Fruit fly (Drosophila melanogaster) whole organism, prepupa: ENCODE measurements around the gene dhd.

Source experiments
- CG10631 ChIP-seq: fragments of 200-800 bp; sonication (Bioruptor generic); optimal IDR thresholded peaks from 2 replicates; lab custom pipeline; 2016; ENCODE audit warnings: missing biosample characterization, missing genetic modification characterization
- cyc ChIP-seq: fragments of 200-800 bp; sonication (Bioruptor generic); optimal IDR thresholded peaks from 3 replicates; lab custom pipeline; 2016; ENCODE audit warnings: missing biosample characterization, missing genetic modification characterization
- dsx ChIP-seq: fragments of 200-800 bp; optimal IDR thresholded peaks from 3 replicates; lab custom pipeline; 2019; ENCODE audit warnings: missing biosample characterization, mild to moderate bottlenecking, missing genetic modification characterization, moderate library complexity; ENCODE audit not compliant: poor library complexity, severe bottlenecking
- fkh ChIP-seq: fragments of 200-800 bp; sonication (Bioruptor generic); optimal IDR thresholded peaks from 3 replicates; lab custom pipeline; 2017; ENCODE audit warnings: missing biosample characterization, mild to moderate bottlenecking, missing genetic modification characterization, moderate library complexity
- net ChIP-seq: fragments of 200-800 bp; sonication (Bioruptor generic); optimal IDR thresholded peaks from 3 replicates; lab custom pipeline; 2016; ENCODE audit warnings: missing biosample characterization, missing genetic modification characterization
- ss ChIP-seq, 2 experiments: fragments of 200-800 bp; sonication (Bioruptor generic); optimal IDR thresholded peaks; 2 replicates in 1 of 2; 3 replicates in 1 of 2; lab custom pipeline; 2017 to 2018; ENCODE audit warnings: mild to moderate bottlenecking in 2 of 2, missing biosample characterization in 2 of 2, missing genetic modification characterization in 2 of 2, moderate library complexity in 1 of 2

DNA sequence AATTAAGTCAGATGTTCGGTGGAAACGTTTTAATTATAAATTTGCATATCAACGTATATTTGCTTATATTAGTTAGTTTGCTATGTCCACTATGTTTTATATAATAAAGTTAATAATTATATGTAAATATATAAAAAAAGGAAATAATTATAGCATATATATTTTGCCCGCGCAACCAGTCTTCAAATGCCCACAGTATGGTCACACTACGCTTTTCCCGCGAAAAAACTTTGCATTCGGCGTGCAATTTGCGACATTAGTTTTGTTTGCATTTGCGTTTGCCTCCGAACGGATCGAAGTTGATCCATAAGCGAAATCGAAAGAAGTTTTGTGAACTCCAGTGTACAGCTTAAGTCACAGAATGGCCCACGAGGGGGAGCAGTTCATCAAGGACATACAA lies 11.7 kb downstream of the dhd start, which contains the start of gene Mcm3:
- TF ChIP-seq dsx (GFP tag; lab: Kevin White, UChicago), result no peak
- no peak for TF ChIP-seq CG10631 (GFP tag; lab: Kevin White, UChicago)
- no peak for TF ChIP-seq ss (GFP tag; optimal IDR thresholded peaks at IDR 0.05; lab: Kevin White, UChicago)
- TF ChIP-seq cyc, result no peak
- no peak for TF ChIP-seq net (GFP tag; lab: Kevin White, UChicago)
- TF ChIP-seq fkh, result no peak
